Fruit fly (Drosophila melanogaster): ENCODE measurements around the gene Cog8.
A peak's percentile ranks its signal among the peaks of the same experiment; 100 is the strongest.

Cog8 gene

dm6 chr2L:11501427-11501968 lies 2.8 kb upstream of the Cog8 start, which contains the start of gene spz4:
Gene spz4 (plus strand): TSS chr2L:11501715.
- peak; percentile 5 for TF ChIP-seq Pif1A (GFP tag; optimal IDR thresholded peaks at IDR 0.05)
- TF ChIP-seq CG34367 (tag; optimal IDR thresholded peaks at IDR 0.05) = no peak
- no peak for TF ChIP-seq CG15710 (tag; optimal IDR thresholded peaks at IDR 0.05)
- TF ChIP-seq CG4496 (GFP tag; IDR thresholded peaks at IDR 0.05) = no peak; the same call in none of the 3 replicates
- TF ChIP-seq rn (GFP tag; IDR thresholded peaks at IDR 0.05) = peak; percentile 33; the same call in 1 of the 2 replicates
- TF ChIP-seq CG9948 (tag; optimal IDR thresholded peaks at IDR 0.05) = peak; percentile 16
- peak; percentile 49; the same call in 1 of the 2 replicates for TF ChIP-seq CG12605 (GFP tag; IDR thresholded peaks at IDR 0.05)
- no peak for TF ChIP-seq CG10348 (GFP tag; IDR thresholded peaks at IDR 0.05)
- no peak for TF ChIP-seq CG8301 (tag; optimal IDR thresholded peaks at IDR 0.05)
- peak; percentile 70 for TF ChIP-seq Ets98B (GFP tag; IDR thresholded peaks at IDR 0.05)
- peak; percentile 53; the same call in 2 of the 3 replicates for TF ChIP-seq fd96Ca (GFP tag; IDR thresholded peaks at IDR 0.05)
- TF ChIP-seq CG17806 (tag; optimal IDR thresholded peaks at IDR 0.05) = no peak
- TF ChIP-seq CG32121 (GFP tag; IDR thresholded peaks at IDR 0.05) = peak; percentile 63
- no peak for TF ChIP-seq gl (tag; optimal IDR thresholded peaks at IDR 0.05)
- TF ChIP-seq CG13204 (GFP tag; optimal IDR thresholded peaks at IDR 0.05) = peak; percentile 27
- no peak for TF ChIP-seq CG8159 (tag; optimal IDR thresholded peaks at IDR 0.05)
- no peak for TF ChIP-seq D1 (tag; optimal IDR thresholded peaks at IDR 0.05)

dm6 chr2L:11500649-11501048 lies 1.9 kb upstream of the Cog8 start:
- peak; percentile 1 for TF ChIP-seq CG13204 (GFP tag; optimal IDR thresholded peaks at IDR 0.05)
- TF ChIP-seq CG4496 (GFP tag; IDR thresholded peaks at IDR 0.05) = peak; percentile 40; the same call in 1 of the 3 replicates
- peak; percentile 42; the same call in 1 of the 2 replicates for TF ChIP-seq CG32121 (GFP tag; IDR thresholded peaks at IDR 0.05)
- peak; percentile 61; the same call in 1 of the 2 replicates for TF ChIP-seq Ets98B (GFP tag; IDR thresholded peaks at IDR 0.05)
- no peak for TF ChIP-seq CG8301 (tag; optimal IDR thresholded peaks at IDR 0.05)
- TF ChIP-seq Pif1A (GFP tag; optimal IDR thresholded peaks at IDR 0.05) = peak; percentile 28
- TF ChIP-seq Pif1B (GFP tag; optimal IDR thresholded peaks at IDR 0.05) = no peak
- peak; percentile 59; the same call in 2 of the 3 replicates for TF ChIP-seq fd96Ca (GFP tag; IDR thresholded peaks at IDR 0.05)
- peak; percentile 52; the same call in 1 of the 2 replicates for TF ChIP-seq CG12605 (GFP tag; IDR thresholded peaks at IDR 0.05)

dm6 chr2L:11493933-11494332 lies 4.8 kb downstream of the Cog8 start:
- no peak for TF ChIP-seq CG8301 (tag; optimal IDR thresholded peaks at IDR 0.05)
- no peak for TF ChIP-seq CG9948 (tag; optimal IDR thresholded peaks at IDR 0.05)
- TF ChIP-seq D1 (tag; optimal IDR thresholded peaks at IDR 0.05) = no peak
- no peak for TF ChIP-seq fd96Ca (GFP tag; IDR thresholded peaks at IDR 0.05)
- TF ChIP-seq CG13204 (GFP tag; optimal IDR thresholded peaks at IDR 0.05) = no peak
- TF ChIP-seq CG4496 (GFP tag; IDR thresholded peaks at IDR 0.05) = no peak
- TF ChIP-seq CG32121 (GFP tag; IDR thresholded peaks at IDR 0.05) = no peak
- no peak for TF ChIP-seq Ets98B (GFP tag; IDR thresholded peaks at IDR 0.05)
- TF ChIP-seq rn (GFP tag; IDR thresholded peaks at IDR 0.05) = no peak
- no peak for TF ChIP-seq CG8159 (tag; optimal IDR thresholded peaks at IDR 0.05)
- no peak for TF ChIP-seq CG10348 (GFP tag; IDR thresholded peaks at IDR 0.05)
- no peak for TF ChIP-seq CG14655 (GFP tag; optimal IDR thresholded peaks at IDR 0.05)
- no peak for TF ChIP-seq Snoo (tag; optimal IDR thresholded peaks at IDR 0.05)
- no peak for TF ChIP-seq CG12605 (GFP tag; IDR thresholded peaks at IDR 0.05)
- TF ChIP-seq EcR (GFP tag; optimal IDR thresholded peaks at IDR 0.05) = no peak
- TF ChIP-seq Pif1A (GFP tag; optimal IDR thresholded peaks at IDR 0.05) = no peak
- TF ChIP-seq CG15710 (tag; optimal IDR thresholded peaks at IDR 0.05) = no peak

- no peak for TF ChIP-seq gl (tag; optimal IDR thresholded peaks at IDR 0.05)
- TF ChIP-seq CG32121 (GFP tag; IDR thresholded peaks at IDR 0.05) = no peak
- no peak for TF ChIP-seq CG4496 (GFP tag; IDR thresholded peaks at IDR 0.05)
- TF ChIP-seq CG13204 (GFP tag; optimal IDR thresholded peaks at IDR 0.05) = no peak
- no peak for TF ChIP-seq fd96Ca (GFP tag; IDR thresholded peaks at IDR 0.05)
- no peak for TF ChIP-seq EcR (GFP tag; optimal IDR thresholded peaks at IDR 0.05)
Observed at dm6 chr2L:11488465-11489037, 10.2 kb downstream of the Cog8 start.

dm6 chr2L:11484407-11484806 lies 14.3 kb downstream of the Cog8 start, which contains the start of the genes CG43355 and sala:
Gene CG43355 (plus strand): TSS chr2L:11484707.
Gene sala (plus strand): TSS chr2L:11484707.
- TF ChIP-seq CG34367 (tag; optimal IDR thresholded peaks at IDR 0.05) = no peak
- TF ChIP-seq Snoo (tag; optimal IDR thresholded peaks at IDR 0.05) = no peak
- TF ChIP-seq Ets98B (GFP tag; IDR thresholded peaks at IDR 0.05) = no peak
- no peak for TF ChIP-seq CG4496 (GFP tag; IDR thresholded peaks at IDR 0.05)
- no peak for TF ChIP-seq CG17806 (tag; optimal IDR thresholded peaks at IDR 0.05)
- TF ChIP-seq EcR (GFP tag; optimal IDR thresholded peaks at IDR 0.05) = no peak
- TF ChIP-seq CG8301 (tag; optimal IDR thresholded peaks at IDR 0.05) = no peak
- TF ChIP-seq CG12605 (GFP tag; IDR thresholded peaks at IDR 0.05) = no peak

- no peak for TF ChIP-seq CG8301 (tag; optimal IDR thresholded peaks at IDR 0.05)
- TF ChIP-seq Pif1A (GFP tag; optimal IDR thresholded peaks at IDR 0.05) = no peak
- TF ChIP-seq CG9948 (tag; optimal IDR thresholded peaks at IDR 0.05) = no peak
- no peak for TF ChIP-seq rn (GFP tag; IDR thresholded peaks at IDR 0.05)
- no peak for TF ChIP-seq CG14655 (GFP tag; optimal IDR thresholded peaks at IDR 0.05)
Observed at dm6 chr2L:11474960-11475359, 23.8 kb downstream of the Cog8 start.

Data from whole organism, pupa.